Worm (Caenorhabditis elegans) whole organism, young adult: ENCODE data around the gene C47A4.1.

Source experiments
- B0019.2 ChIP-seq: fragments of 200-800 bp; sonication (Bioruptor generic); conservative IDR thresholded peaks from 2 replicates; pipeline ENCODE4 v1.3.6; 2022; ENCODE audit warnings: missing genetic modification reagents, missing genetic modification characterization, missing compliant biosample characterization
- K12H6.12 ChIP-seq: fragments of 200-800 bp; sonication (Bioruptor generic); optimal IDR thresholded peaks from 2 replicates; lab custom pipeline; 2018; ENCODE audit warnings: mild to moderate bottlenecking, missing genetic modification characterization, missing compliant biosample characterization
- T07F8.4 ChIP-seq: sonication (generic microtip); optimal IDR thresholded peaks from 2 replicates; lab custom pipeline; 2016; ENCODE audit warnings: mild to moderate bottlenecking, missing genetic modification characterization, moderate library complexity, missing compliant biosample characterization
- Y53F4B.3 ChIP-seq: fragments of 200-800 bp; sonication (Bioruptor generic); IDR thresholded peaks from 2 replicates; pipeline ENCODE4 v1.3.6; 2022; ENCODE audit warnings: missing genetic modification reagents, missing genetic modification characterization, missing compliant biosample characterization
- ZK185.1 ChIP-seq: sonication (generic microtip); optimal IDR thresholded peaks from 2 replicates; lab custom pipeline; 2016; ENCODE audit warnings: mild to moderate bottlenecking, missing genetic modification characterization, missing compliant biosample characterization; ENCODE audit not compliant: poor library complexity, severe bottlenecking
- aptf-3 ChIP-seq: fragments of 200-800 bp; sonication (Bioruptor generic); IDR thresholded peaks from 2 replicates; pipeline ENCODE4 v1.3.6; 2022; ENCODE audit warnings: missing genetic modification characterization, missing compliant biosample characterization
- attf-5 ChIP-seq: fragments of 200-800 bp; sonication (Bioruptor generic); optimal IDR thresholded peaks from 2 replicates; lab custom pipeline; 2018; ENCODE audit warnings: mild to moderate bottlenecking, missing genetic modification characterization, missing compliant biosample characterization
- bed-1 ChIP-seq: fragments of 200-800 bp; sonication (Bioruptor generic); IDR thresholded peaks from 2 replicates; pipeline ENCODE4 v1.3.6; 2022; ENCODE audit warnings: missing genetic modification reagents, missing genetic modification characterization, missing compliant biosample characterization
- cebp-2 ChIP-seq: fragments of 200-800 bp; sonication (Bioruptor generic); IDR thresholded peaks from 2 replicates; pipeline ENCODE4 v1.3.6; 2022; ENCODE audit warnings: missing genetic modification characterization, missing compliant biosample characterization
- ceh-100 ChIP-seq: fragments of 200-800 bp; sonication (Bioruptor generic); IDR thresholded peaks from 2 replicates; pipeline ENCODE4 v1.3.6; 2022; ENCODE audit warnings: missing genetic modification reagents, missing genetic modification characterization, missing compliant biosample characterization
- ceh-58 ChIP-seq: fragments of 200-800 bp; sonication (Bioruptor generic); IDR thresholded peaks from 2 replicates; pipeline ENCODE4 v1.3.6; 2022; ENCODE audit warnings: missing genetic modification characterization, missing compliant biosample characterization
- ceh-91 ChIP-seq: fragments of 200-800 bp; sonication (Bioruptor generic); IDR thresholded peaks from 2 replicates; pipeline ENCODE4 v1.3.6; 2022; ENCODE audit warnings: missing genetic modification reagents, missing genetic modification characterization, missing compliant biosample characterization
- dpff-1 ChIP-seq: sonication (generic microtip); optimal IDR thresholded peaks from 2 replicates; lab custom pipeline; 2017; ENCODE audit warnings: mild to moderate bottlenecking, missing genetic modification characterization, missing compliant biosample characterization
- dpl-1 ChIP-seq: fragments of 150-350 bp; optimal IDR thresholded peaks from 2 replicates; lab custom pipeline; 2014; ENCODE audit warnings: missing biosample characterization, missing genetic modification reagents, missing genetic modification characterization
- hmg-1.2 ChIP-seq: fragments of 200-800 bp; sonication (Bioruptor generic); IDR thresholded peaks from 2 replicates; pipeline ENCODE4 v1.3.6; 2022; ENCODE audit warnings: missing genetic modification reagents, missing genetic modification characterization, missing compliant biosample characterization
- hmg-20 ChIP-seq: fragments of 200-800 bp; sonication (Bioruptor generic); IDR thresholded peaks from 2 replicates; pipeline ENCODE4 v1.3.6; 2022; ENCODE audit warnings: missing genetic modification reagents, missing genetic modification characterization, missing compliant biosample characterization
- hsf-1 ChIP-seq: fragments of 200-800 bp; sonication (Bioruptor generic); IDR thresholded peaks from 2 replicates; pipeline ENCODE4 v1.3.6; 2022; ENCODE audit warnings: missing genetic modification reagents, missing genetic modification characterization, missing compliant biosample characterization
- let-607 ChIP-seq, 2 experiments: fragments of 200-800 bp in 1 of 2; sonication (Bioruptor generic) in 1 of 2; sonication (generic microtip) in 1 of 2; optimal IDR thresholded peaks; 2 replicates each; lab custom pipeline; 2016 to 2018; ENCODE audit warnings: mild to moderate bottlenecking in 2 of 2, missing compliant biosample characterization in 2 of 2, missing genetic modification characterization in 2 of 2, moderate library complexity in 2 of 2, missing genotype in 1 of 2
- lin-54 ChIP-seq: fragments of 200-800 bp; sonication (Bioruptor generic); optimal IDR thresholded peaks from 2 replicates; lab custom pipeline; 2018; ENCODE audit warnings: mild to moderate bottlenecking, missing genetic modification characterization, missing compliant biosample characterization
- lir-1 ChIP-seq: fragments of 200-800 bp; sonication (Bioruptor generic); conservative IDR thresholded peaks from 2 replicates; pipeline ENCODE4 v1.3.6; 2022; ENCODE audit warnings: missing genetic modification reagents, missing genetic modification characterization, missing compliant biosample characterization
- lsy-27 ChIP-seq: sonication (generic microtip); optimal IDR thresholded peaks from 2 replicates; lab custom pipeline; 2017; ENCODE audit warnings: missing genetic modification characterization, mild to moderate bottlenecking, missing compliant biosample characterization, antibody characterized with exemption, missing genotype, borderline replicate concordance; ENCODE audit not compliant: insufficient read depth
- mes-4 ChIP-seq: sonication (generic microtip); optimal IDR thresholded peaks from 2 replicates; lab custom pipeline; 2016; ENCODE audit warnings: missing genotype, missing genetic modification characterization, missing compliant biosample characterization
- nfya-2 ChIP-seq: fragments of 200-800 bp; sonication (Bioruptor generic); IDR thresholded peaks from 2 replicates; pipeline ENCODE4 v1.3.6; 2022; ENCODE audit warnings: missing genetic modification reagents, missing genetic modification characterization, missing compliant biosample characterization
- nhr-80 ChIP-seq: sonication (generic microtip); optimal IDR thresholded peaks from 2 replicates; lab custom pipeline; 2016; ENCODE audit warnings: missing genetic modification characterization, missing compliant biosample characterization
- pbrm-1 ChIP-seq: fragments of 200-800 bp; sonication (Bioruptor generic); IDR thresholded peaks from 2 replicates; pipeline ENCODE4 v1.3.6; 2022; ENCODE audit warnings: missing genetic modification reagents, missing genetic modification characterization, missing compliant biosample characterization
- rec-8 ChIP-seq, 2 experiments: sonication (generic microtip); optimal IDR thresholded peaks; 2 replicates each; lab custom pipeline; 2016; ENCODE audit warnings: mild to moderate bottlenecking in 2 of 2, missing genetic modification characterization in 2 of 2, missing genetic modification reagents in 2 of 2, missing genotype in 2 of 2, missing biosample characterization in 1 of 2, missing compliant biosample characterization in 1 of 2, moderate library complexity in 1 of 2
- repo-1 ChIP-seq: sonication (generic microtip); optimal IDR thresholded peaks from 2 replicates; lab custom pipeline; 2017; ENCODE audit warnings: mild to moderate bottlenecking, missing genetic modification characterization, missing compliant biosample characterization
- sea-2 ChIP-seq: fragments of 200-800 bp; sonication (Bioruptor generic); IDR thresholded peaks from 2 replicates; pipeline ENCODE4 v1.3.6; 2022; ENCODE audit warnings: missing genetic modification characterization, missing compliant biosample characterization
- snpc-1.3 ChIP-seq: sonication (generic microtip); optimal IDR thresholded peaks from 2 replicates; lab custom pipeline; 2017; ENCODE audit warnings: missing genetic modification characterization, mild to moderate bottlenecking, missing compliant biosample characterization, antibody characterized with exemption, moderate library complexity, missing genotype, missing genetic modification reagents; ENCODE audit not compliant: insufficient read depth
- snpc-4 ChIP-seq, 5 experiments: fragments of 150-350 bp in 1 of 5; sonication (generic microtip) in 4 of 5; optimal IDR thresholded peaks; 2 replicates each; lab custom pipeline; 2014 to 2018; ENCODE audit warnings: missing genetic modification characterization in 5 of 5, missing biosample characterization in 3 of 5, antibody characterized with exemption in 2 of 5, mild to moderate bottlenecking in 2 of 5, missing compliant biosample characterization in 2 of 5, missing genotype in 2 of 5, moderate library complexity in 2 of 5, missing genetic modification reagents in 1 of 5
- sptf-2 ChIP-seq: fragments of 200-800 bp; sonication (Bioruptor generic); optimal IDR thresholded peaks from 2 replicates; lab custom pipeline; 2018; ENCODE audit warnings: mild to moderate bottlenecking, missing genetic modification characterization, missing compliant biosample characterization
- tbx-9 ChIP-seq: sonication (generic microtip); optimal IDR thresholded peaks from 2 replicates; lab custom pipeline; 2016; ENCODE audit warnings: borderline replicate concordance, missing genetic modification characterization, inconsistent platforms, missing compliant biosample characterization
- unc-62 ChIP-seq: fragments of 150-350 bp; optimal IDR thresholded peaks from 2 replicates; lab custom pipeline; 2014; ENCODE audit warnings: missing biosample characterization, missing genetic modification reagents, missing genetic modification characterization
- xnd-1 ChIP-seq: sonication (generic microtip); optimal IDR thresholded peaks from 2 replicates; lab custom pipeline; 2016; ENCODE audit warnings: missing genotype, missing genetic modification reagents, missing genetic modification characterization, missing compliant biosample characterization
- ztf-25 ChIP-seq: fragments of 200-800 bp; sonication (Bioruptor generic); IDR thresholded peaks from 2 replicates; pipeline ENCODE4 v1.3.6; 2022; ENCODE audit warnings: missing genetic modification reagents, missing genetic modification characterization, missing compliant biosample characterization
- ztf-26 ChIP-seq: sonication (generic microtip); optimal IDR thresholded peaks from 2 replicates; lab custom pipeline; 2017; ENCODE audit warnings: missing genetic modification characterization, missing compliant biosample characterization
- ztf-3 ChIP-seq: fragments of 200-800 bp; sonication (Bioruptor generic); optimal IDR thresholded peaks from 2 replicates; lab custom pipeline; 2018; ENCODE audit warnings: mild to moderate bottlenecking, missing genetic modification characterization, missing compliant biosample characterization
- ztf-6 ChIP-seq: fragments of 200-800 bp; sonication (Bioruptor generic); IDR thresholded peaks from 2 replicates; pipeline ENCODE4 v1.3.6; 2022; ENCODE audit warnings: missing genetic modification reagents, missing genetic modification characterization, missing compliant biosample characterization

C47A4.1 gene

DNA sequence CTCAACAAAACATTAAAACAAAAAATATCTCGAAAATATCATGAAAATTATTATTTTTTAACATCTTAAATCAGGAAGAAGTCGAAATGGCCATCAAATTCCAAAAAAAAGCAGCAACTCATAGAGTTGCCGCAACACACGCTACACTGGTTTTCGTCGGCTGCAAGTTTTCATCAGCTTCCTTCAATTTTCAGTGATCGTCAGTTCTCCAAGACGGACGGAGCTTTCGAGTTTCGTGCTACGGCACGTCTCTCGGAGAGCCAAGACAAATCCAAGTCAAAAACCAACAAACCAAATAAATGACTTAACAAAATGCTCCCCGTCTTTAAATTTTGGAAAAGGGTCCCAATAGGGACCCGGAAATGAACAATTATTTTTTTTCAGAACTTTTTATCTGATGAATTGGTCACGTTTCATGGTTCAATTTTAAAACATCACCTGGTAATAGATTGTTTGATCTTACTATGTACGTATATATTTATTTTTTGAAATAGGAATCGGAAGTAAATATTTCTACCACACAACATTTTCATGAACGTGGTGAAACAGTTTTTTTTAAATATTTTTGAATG lies 7.0 kb downstream of the C47A4.1 start (continued):
- TF ChIP-seq hmg-1.2 (GFP tag; lab: Robert Waterston, UW) (peak; percentile 60), aptf-3 (GFP tag; lab: Robert Waterston, UW) (no peak), mes-4 (tag; lab: Kevin White, UChicago) (no peak), ztf-6 (GFP tag; lab: Robert Waterston, UW) (no peak), attf-5 (GFP tag; lab: Kevin White, UChicago) (no peak), ceh-91 (GFP tag; lab: Robert Waterston, UW) (no peak), Y53F4B.3 (no peak)
- TF ChIP-seq, all 124 proteins: peak for 9

DNA sequence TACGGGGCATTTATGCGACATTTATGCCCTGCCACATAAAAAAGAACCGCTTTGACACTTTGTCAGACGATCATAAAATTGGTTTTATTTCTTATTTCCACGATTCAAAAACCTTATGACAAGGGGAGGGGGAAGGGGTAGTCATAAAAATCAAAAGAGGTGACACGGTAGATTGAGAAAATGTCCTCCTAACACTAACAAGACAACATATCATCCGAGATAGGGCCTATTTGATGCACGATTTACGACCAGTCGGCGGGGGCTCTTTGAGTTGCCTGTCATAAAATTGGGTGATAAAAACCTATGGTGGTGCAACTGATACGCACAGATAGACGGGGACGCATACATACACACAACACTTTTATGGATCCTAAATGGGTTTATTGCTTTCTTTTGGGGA lies 8.3 kb downstream of the C47A4.1 start:
- TF ChIP-seq ceh-58 (GFP tag; lab: Robert Waterston, UW) (no peak), unc-62 (GFP tag; lab: Kevin White, UChicago) (peak; percentile 68), let-607 (tag; optimal IDR thresholded peaks at IDR 0.05; lab: Kevin White, UChicago) (peak; percentile 45 to 46), pbrm-1 (no peak), ZK185.1 (tag; lab: Kevin White, UChicago) (no peak), nhr-80 (peak; percentile 78)
- TF ChIP-seq, all 124 proteins: peak for 3

DNA sequence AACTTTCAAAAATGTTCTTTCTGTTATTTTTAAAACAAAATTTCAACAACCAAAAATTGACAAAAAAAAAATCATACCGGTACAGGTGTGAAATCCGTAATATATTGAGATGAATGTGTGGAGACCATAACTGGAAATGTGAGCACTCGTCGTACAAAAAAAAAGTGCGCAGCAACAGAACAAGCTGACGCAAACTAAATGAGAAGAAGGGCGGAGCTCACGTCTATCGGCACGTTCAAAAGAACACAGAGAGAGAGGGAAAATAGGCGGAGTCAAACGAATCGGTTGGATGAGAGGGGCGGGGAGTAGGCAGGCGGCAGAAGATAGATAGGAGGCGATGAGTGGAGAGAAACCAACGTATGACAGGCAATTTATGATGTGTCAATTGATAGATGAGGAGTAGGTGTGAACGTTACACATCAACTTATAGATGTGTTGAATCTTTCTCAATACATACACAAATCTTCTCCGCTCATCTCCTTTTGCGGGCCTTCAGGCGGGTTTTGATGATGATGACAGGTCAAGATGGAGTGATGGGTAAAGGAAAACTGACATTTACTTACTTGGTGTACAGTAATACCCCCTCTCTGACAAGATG lies 12.3 kb downstream of the C47A4.1 start, which contains the start of gene tlp-1:
Gene tlp-1 (minus strand): TSS at position 255 of the 598 bp plus-strand sequence.
- TF ChIP-seq dpff-1 (tag; lab: Kevin White, UChicago) (no peak), sea-2 (GFP tag; lab: Robert Waterston, UW) (no peak), nfya-2 (GFP tag; lab: Robert Waterston, UW) (no peak), unc-62 (GFP tag; lab: Kevin White, UChicago) (peak; percentile 94)

DNA sequence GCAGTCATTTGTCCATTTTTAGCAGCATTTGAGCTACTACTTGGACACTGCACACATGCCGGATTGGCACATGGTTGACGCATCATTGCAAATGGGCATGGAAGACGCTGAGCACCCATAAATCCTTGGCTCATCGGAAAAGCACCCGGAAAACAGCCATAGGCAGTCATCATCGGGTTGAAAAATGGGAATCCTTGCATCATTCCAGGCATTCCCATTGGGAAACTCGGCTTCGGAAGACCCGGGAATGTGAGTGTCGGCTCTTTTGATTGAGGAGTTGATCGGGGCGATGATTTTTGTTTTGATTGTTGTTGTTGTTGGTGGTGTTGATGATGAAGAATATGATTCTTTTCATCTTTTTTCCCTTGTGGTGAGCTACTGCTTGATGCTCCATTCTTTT lies 13.5 kb downstream of the C47A4.1 start:
- TF ChIP-seq snpc-4 (GFP tag; optimal IDR thresholded peaks at IDR 0.05; lab: Kevin White, UChicago) (no peak), snpc-4 (tag; optimal IDR thresholded peaks at IDR 0.05; lab: Kevin White, UChicago) (no peak), lin-54 (GFP tag; lab: Kevin White, UChicago) (no peak), snpc-1.3 (tag; lab: Kevin White, UChicago) (no peak), ztf-3 (no peak), dpl-1 (GFP tag; lab: Kevin White, UChicago) (no peak), tbx-9 (tag; lab: Kevin White, UChicago) (no peak), rec-8 (tag; optimal IDR thresholded peaks at IDR 0.05; lab: Kevin White, UChicago) (no peak), sea-2 (GFP tag; lab: Robert Waterston, UW) (no peak), T07F8.4 (tag; lab: Kevin White, UChicago) (no peak), lsy-27 (tag; lab: Kevin White, UChicago) (no peak), ztf-26 (no peak), let-607 (tag; optimal IDR thresholded peaks at IDR 0.05; lab: Kevin White, UChicago) (no peak), mes-4 (tag; lab: Kevin White, UChicago) (no peak), sptf-2 (no peak)

DNA sequence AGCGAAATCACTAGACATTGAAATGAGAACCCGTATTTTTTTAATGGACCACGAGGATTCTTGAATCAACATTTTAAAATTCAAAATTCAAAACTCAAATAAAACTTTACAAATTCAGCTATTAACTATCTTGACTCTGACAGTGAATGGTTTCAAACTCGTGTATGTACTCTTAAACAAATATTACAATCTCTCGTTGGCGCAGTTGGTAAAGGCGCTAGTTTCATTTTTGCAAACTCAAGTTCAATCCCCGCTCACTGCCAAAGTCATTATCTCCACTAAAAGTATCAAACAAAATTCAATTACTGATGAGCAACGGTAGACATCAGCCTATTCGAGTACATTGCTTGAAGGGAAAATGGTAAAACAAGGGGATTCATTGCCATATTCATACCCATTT lies 14.7 kb downstream of the C47A4.1 start:
- TF ChIP-seq bed-1 (GFP tag; lab: Robert Waterston, UW) (no peak), ceh-100 (GFP tag; lab: Robert Waterston, UW) (no peak), B0019.2 (GFP tag; lab: Robert Waterston, UW) (no peak), hsf-1 (GFP tag; lab: Robert Waterston, UW) (no peak), xnd-1 (tag; lab: Kevin White, UChicago) (no peak), K12H6.12 (no peak), ztf-25 (GFP tag; lab: Robert Waterston, UW) (no peak), nfya-2 (GFP tag; lab: Robert Waterston, UW) (no peak), ZK185.1 (tag; lab: Kevin White, UChicago) (peak; percentile 74), ztf-26 (no peak), cebp-2 (no peak; the same call in 1 of the 2 replicates), repo-1 (tag; lab: Kevin White, UChicago) (no peak), hmg-20 (GFP tag; lab: Robert Waterston, UW) (no peak), T07F8.4 (tag; lab: Kevin White, UChicago) (no peak), ztf-3 (no peak), ceh-91 (GFP tag; lab: Robert Waterston, UW) (no peak), lir-1 (GFP tag; lab: Robert Waterston, UW) (0 out of 2 replicates have a peak, but pooled peaks have one; percentile 28)
